Fruit fly (Drosophila melanogaster) whole organism, prepupa: ENCODE results near the gene RpS19b.

Experiments
- CG31627 ChIP-seq: fragments of 200-800 bp; sonication (Bioruptor generic); optimal IDR thresholded peaks from 3 replicates; lab custom pipeline; 2016; ENCODE audit warnings: missing biosample characterization, missing genetic modification characterization
- CG6163 ChIP-seq: fragments of 200-800 bp; sonication (Bioruptor generic); IDR thresholded peaks from 3 replicates; pipeline ENCODE4 v1.3.6; 2022; ENCODE audit warnings: missing biosample characterization, missing genetic modification characterization
- CG8632 ChIP-seq: fragments of 200-800 bp; sonication (Bioruptor generic); optimal IDR thresholded peaks from 3 replicates; lab custom pipeline; 2016; ENCODE audit warnings: missing biosample characterization, missing genetic modification characterization
- CG9139 ChIP-seq: fragments of 200-800 bp; sonication (Bioruptor generic); optimal IDR thresholded peaks from 3 replicates; lab custom pipeline; 2017; ENCODE audit warnings: missing biosample characterization, mild to moderate bottlenecking, missing genetic modification characterization
- Eip78C ChIP-seq: fragments of 200-800 bp; sonication (Bioruptor generic); peaks from one replicate; lab custom pipeline; 2016; ENCODE audit warnings: missing biosample characterization, missing genetic modification characterization
- Hr4 ChIP-seq: fragments of 200-800 bp; sonication (Bioruptor generic); optimal IDR thresholded peaks from 3 replicates; lab custom pipeline; 2016; ENCODE audit warnings: missing biosample characterization, missing genetic modification characterization
- Lpt ChIP-seq: fragments of 200-800 bp; sonication (Bioruptor generic); optimal IDR thresholded peaks from 3 replicates; lab custom pipeline; 2016; ENCODE audit warnings: missing biosample characterization, missing genetic modification characterization
- Sox102F ChIP-seq: fragments of 200-800 bp; sonication (Bioruptor generic); optimal IDR thresholded peaks from 2 replicates; lab custom pipeline; 2016; ENCODE audit warnings: missing biosample characterization, mild to moderate bottlenecking, missing genetic modification characterization
- spab ChIP-seq: fragments of 200-800 bp; sonication (Bioruptor generic); optimal IDR thresholded peaks from 2 replicates; lab custom pipeline; 2017; ENCODE audit warnings: missing biosample characterization, mild to moderate bottlenecking, missing genetic modification characterization, missing genetic modification reagents

dm6 chr3R:23884088-23884727 lies 49.1 kb downstream of the RpS19b start:
- TF ChIP-seq CG9139 (GFP tag; lab: Kevin White, UChicago) (no peak), CG6163 (GFP tag; lab: Robert Waterston, UW) (no peak), CG31627 (GFP tag; lab: Kevin White, UChicago) (no peak), Eip78C (GFP tag; lab: Kevin White, UChicago) (peak; percentile 74), spab (GFP tag; lab: Kevin White, UChicago) (no peak), Hr4 (GFP tag; lab: Kevin White, UChicago) (no peak), CG8632 (GFP tag; lab: Kevin White, UChicago) (no peak), Lpt (no peak), Sox102F (GFP tag; lab: Kevin White, UChicago) (no peak)
